Fruit fly (Drosophila melanogaster): ENCODE results near the gene CG3309.

The CG3309 gene

dm6 chrX:5308963-5309362 is 20.2 kb downstream of the CG3309 start, which contains the start of the genes Cdk7 and snf (continued):
- TF ChIP-seq CG16863 (GFP tag; optimal IDR thresholded peaks at IDR 0.05) (peak; percentile 78), crp (GFP tag; optimal IDR thresholded peaks at IDR 0.05) (peak in 1 of 2 experiments; percentile 5), Nf-YA (GFP tag; IDR thresholded peaks at IDR 0.05) (no peak), Dad (GFP tag; optimal IDR thresholded peaks at IDR 0.05) (peak; percentile 14), usp (GFP tag; optimal IDR thresholded peaks at IDR 0.05) (no peak), Mrtf (GFP tag; IDR thresholded peaks at IDR 0.05) (no peak), trem (tag; optimal IDR thresholded peaks at IDR 0.05) (peak; percentile 74), az2 (GFP tag; optimal IDR thresholded peaks at IDR 0.05) (peak; percentile 34), gt (GFP tag; IDR thresholded peaks at IDR 0.05) (no peak), sna (GFP tag; IDR thresholded peaks at IDR 0.05; ENCODE audit: partially characterized antibody) (peak; percentile 80), slp2 (GFP tag; optimal IDR thresholded peaks at IDR 0.05) (peak; percentile 11), CG10209 (GFP tag; optimal IDR thresholded peaks at IDR 0.05) (peak; percentile 12), br (optimal IDR thresholded peaks at IDR 0.05) (no peak), zen (tag; optimal IDR thresholded peaks at IDR 0.05) (peak; percentile 40), stwl (tag; optimal IDR thresholded peaks at IDR 0.05) (peak; percentile 80), Adf1 (GFP tag; IDR thresholded peaks at IDR 0.05) (no peak), CG6683 (GFP tag; optimal IDR thresholded peaks at IDR 0.05) (no peak), Sox102F (GFP tag; optimal IDR thresholded peaks at IDR 0.05) (peak; percentile 16), CG4404 (GFP tag; IDR thresholded peaks at IDR 0.05) (peak; percentile 36; the same call in 1 of the 2 replicates), lilli (GFP tag; optimal IDR thresholded peaks at IDR 0.05) (peak; percentile 71), Spps (tag; optimal IDR thresholded peaks at IDR 0.05) (no peak), kay (GFP tag; optimal IDR thresholded peaks at IDR 0.05) (peak; percentile 1), CG1647 (GFP tag; optimal IDR thresholded peaks at IDR 0.05) (no peak)

- TF ChIP-seq Neu2 (GFP tag; optimal IDR thresholded peaks at IDR 0.05; ENCODE audit: borderline replicate concordance), result no peak
- no peak for TF ChIP-seq tll (GFP tag; optimal IDR thresholded peaks at IDR 0.05)
- no peak for TF ChIP-seq CG11504 (tag; optimal IDR thresholded peaks at IDR 0.05)
- TF ChIP-seq bcd (GFP tag; optimal IDR thresholded peaks at IDR 0.05), result no peak
- TF ChIP-seq kay (GFP tag; optimal IDR thresholded peaks at IDR 0.05), result no peak
- TF ChIP-seq Dip3 (GFP tag; optimal IDR thresholded peaks at IDR 0.05), result no peak
- TF ChIP-seq H15 (GFP tag; IDR thresholded peaks at IDR 0.05), result no peak
- TF ChIP-seq tup (GFP tag; optimal IDR thresholded peaks at IDR 0.05), result no peak
Observed at dm6 chrX:5307317-5307716, 21.8 kb downstream of the CG3309 start, which contains the start of gene CG17764. CG17764 (minus strand) TSS chrX:5307417.

DNA sequence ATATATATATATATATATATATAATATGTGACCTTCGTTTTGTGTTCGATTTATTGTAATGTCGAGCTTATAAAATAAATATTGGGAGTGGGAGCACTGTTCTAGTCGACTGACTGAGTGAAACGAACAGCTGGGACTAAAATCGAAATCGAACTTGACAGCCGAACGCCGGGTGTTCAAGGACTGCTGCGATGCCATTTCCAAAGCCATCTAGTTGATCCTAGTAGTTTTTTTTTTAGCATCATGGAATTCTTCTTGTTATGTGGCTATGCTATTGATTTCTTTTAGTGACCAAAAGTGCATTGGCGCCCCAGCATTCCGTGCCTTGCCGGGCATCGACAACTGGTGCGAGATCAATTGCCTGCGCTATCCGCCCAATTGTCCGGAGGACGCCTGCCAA is 23.6 kb downstream of the CG3309 start, which contains the start of gene CG3323:
TSS of gene CG3323 (minus strand) at position 101 of the 400 bp plus-strand sequence.
- TF ChIP-seq vvl (GFP tag; IDR thresholded peaks at IDR 0.05) (no peak), toy (GFP tag; IDR thresholded peaks at IDR 0.05) (no peak), E2f1 (GFP tag; IDR thresholded peaks at IDR 0.05) (no peak), Sox102F (GFP tag; optimal IDR thresholded peaks at IDR 0.05) (no peak), ssp (GFP tag; IDR thresholded peaks at IDR 0.05) (no peak), Sox100B (GFP tag; optimal IDR thresholded peaks at IDR 0.05) (no peak), Lim3 (GFP tag; IDR thresholded peaks at IDR 0.05) (no peak), sob (GFP tag; IDR thresholded peaks at IDR 0.05) (no peak), CG1529 (GFP tag; optimal IDR thresholded peaks at IDR 0.05) (no peak), CG12659 (GFP tag; optimal IDR thresholded peaks at IDR 0.05) (no peak), bsh (GFP tag; optimal IDR thresholded peaks at IDR 0.05) (no peak), tup (GFP tag; optimal IDR thresholded peaks at IDR 0.05) (no peak), lbe (GFP tag; optimal IDR thresholded peaks at IDR 0.05) (no peak), peb (GFP tag; IDR thresholded peaks at IDR 0.05) (no peak), HmgZ (tag; optimal IDR thresholded peaks at IDR 0.05) (no peak)
